Worm (Caenorhabditis elegans): Measurements from ENCODE around the gene C05D9.4.

- TF ChIP-seq unc-86 (tag; optimal IDR thresholded peaks at IDR 0.05) (no peak), ceh-22 (tag; optimal IDR thresholded peaks at IDR 0.05) (no peak), ceh-18 (tag; optimal IDR thresholded peaks at IDR 0.05) (no peak), tbx-7 (tag; optimal IDR thresholded peaks at IDR 0.05) (no peak), sox-4 (tag; optimal IDR thresholded peaks at IDR 0.05) (no peak), fkh-10 (GFP tag; optimal IDR thresholded peaks at IDR 0.05) (no peak)
Observed at ce11 chrX:1148438-1148837, 40.6 kb downstream of the C05D9.4 start, which contains the start of the genes R193.2 and R193.6.

Measured in whole organism, late embryonic.